Fruit fly (Drosophila melanogaster): ENCODE results near the gene CG46025.

The CG46025 gene

dm6 chr2L:7812555-7813339, 58.8 kb downstream of the CG46025 start (continued):
- no peak for TF ChIP-seq Tbp (GFP tag; optimal IDR thresholded peaks at IDR 0.05)
- TF ChIP-seq Ravus (GFP tag; IDR thresholded peaks at IDR 0.05) = no peak
- TF ChIP-seq jumu (GFP tag; optimal IDR thresholded peaks at IDR 0.05) = no peak
- peak; percentile 29 for TF ChIP-seq ATbp (GFP tag; optimal IDR thresholded peaks at IDR 0.05)
- no peak for TF ChIP-seq Bteb2 (GFP tag; optimal IDR thresholded peaks at IDR 0.05)
- TF ChIP-seq H2.0 (GFP tag; IDR thresholded peaks at IDR 0.05) = no peak
- TF ChIP-seq CG10267 (tag; optimal IDR thresholded peaks at IDR 0.05) = no peak
- TF ChIP-seq Mes4 (GFP tag; optimal IDR thresholded peaks at IDR 0.05) = no peak
- no peak for TF ChIP-seq Mrtf (GFP tag; IDR thresholded peaks at IDR 0.05)
- no peak for TF ChIP-seq maf-S (GFP tag; optimal IDR thresholded peaks at IDR 0.05)
- no peak for TF ChIP-seq fd64A (GFP tag; optimal IDR thresholded peaks at IDR 0.05)
- TF ChIP-seq CG2712 (tag; optimal IDR thresholded peaks at IDR 0.05) = no peak
- TF ChIP-seq CG15011 (GFP tag; optimal IDR thresholded peaks at IDR 0.05) = no peak
- TF ChIP-seq Ssrp (tag; optimal IDR thresholded peaks at IDR 0.05) = peak; percentile 18
- no peak for TF ChIP-seq wor (GFP tag; IDR thresholded peaks at IDR 0.05)
- TF ChIP-seq Oli (tag; optimal IDR thresholded peaks at IDR 0.05) = peak; percentile 17
- no peak for TF ChIP-seq tll (GFP tag; optimal IDR thresholded peaks at IDR 0.05)
- TF ChIP-seq tio (GFP tag; optimal IDR thresholded peaks at IDR 0.05) = no peak
- no peak for TF ChIP-seq Dref (GFP tag; IDR thresholded peaks at IDR 0.05)
- no peak for TF ChIP-seq Sry-δ (GFP tag; optimal IDR thresholded peaks at IDR 0.05)
- TF ChIP-seq CG9609 (GFP tag; optimal IDR thresholded peaks at IDR 0.05) = no peak
- TF ChIP-seq CG13123 (GFP tag; optimal IDR thresholded peaks at IDR 0.05) = no peak
- no peak for TF ChIP-seq HLH54F (GFP tag; optimal IDR thresholded peaks at IDR 0.05)
- no peak for TF ChIP-seq MESR4 (GFP tag; optimal IDR thresholded peaks at IDR 0.05)
- TF ChIP-seq Neu2 (GFP tag; optimal IDR thresholded peaks at IDR 0.05; ENCODE audit: borderline replicate concordance) = no peak
- no peak for TF ChIP-seq sna (GFP tag; IDR thresholded peaks at IDR 0.05; ENCODE audit: partially characterized antibody)
- TF ChIP-seq Hsf (GFP tag; optimal IDR thresholded peaks at IDR 0.05) = peak; percentile 6
- peak; percentile 18 for TF ChIP-seq lilli (GFP tag; optimal IDR thresholded peaks at IDR 0.05)
- no peak for TF ChIP-seq zen (tag; optimal IDR thresholded peaks at IDR 0.05)
- TF ChIP-seq CG14667 (GFP tag; IDR thresholded peaks at IDR 0.05) = no peak
- TF ChIP-seq btn (GFP tag; optimal IDR thresholded peaks at IDR 0.05) = no peak
- no peak for TF ChIP-seq CG13296 (GFP tag; optimal IDR thresholded peaks at IDR 0.05)
- no peak; the same call in 1 of the 2 replicates for TF ChIP-seq esg (GFP tag; conservative IDR thresholded peaks at IDR 0.05)
- TF ChIP-seq toy (GFP tag; IDR thresholded peaks at IDR 0.05) = no peak
- TF ChIP-seq Hr51 (GFP tag; optimal IDR thresholded peaks at IDR 0.05) = peak in 1 of 2 experiments; percentile 34
- TF ChIP-seq corto (GFP tag; optimal IDR thresholded peaks at IDR 0.05) = no peak
- TF ChIP-seq CG18011 (GFP tag; optimal IDR thresholded peaks at IDR 0.05) = no peak
- no peak for TF ChIP-seq CG18619 (GFP tag; optimal IDR thresholded peaks at IDR 0.05)
- no peak for TF ChIP-seq CG16813 (GFP tag; IDR thresholded peaks at IDR 0.05; ENCODE audit: partially characterized antibody)
- no peak for TF ChIP-seq pho (GFP tag; optimal IDR thresholded peaks at IDR 0.05)
- TF ChIP-seq Xbp1 (GFP tag; optimal IDR thresholded peaks at IDR 0.05) = peak; percentile 27
- TF ChIP-seq CG5245 (GFP tag; optimal IDR thresholded peaks at IDR 0.05) = no peak
- no peak for TF ChIP-seq Hey (tag; optimal IDR thresholded peaks at IDR 0.05)
- TF ChIP-seq Asciz (GFP tag; optimal IDR thresholded peaks at IDR 0.05) = no peak
- TF ChIP-seq mirr (GFP tag; optimal IDR thresholded peaks at IDR 0.05) = no peak
- no peak for TF ChIP-seq jing (GFP tag; optimal IDR thresholded peaks at IDR 0.05)
- no peak for TF ChIP-seq CG12744 (GFP tag; optimal IDR thresholded peaks at IDR 0.05)
- no peak for TF ChIP-seq crol (GFP tag; IDR thresholded peaks at IDR 0.05)
- no peak for TF ChIP-seq bcd (GFP tag; optimal IDR thresholded peaks at IDR 0.05)
- TF ChIP-seq ase (GFP tag; IDR thresholded peaks at IDR 0.05) = no peak

Measured in whole organism, embryonic.